Worm (Caenorhabditis elegans) whole organism, mixed stage, embryonic: ENCODE data around the gene ilys-5.

ENCODE experiments used
- M03D4.4 ChIP-seq: sonication (generic microtip); optimal IDR thresholded peaks from 2 replicates; lab custom pipeline; 2017; ENCODE audit warnings: mild to moderate bottlenecking, missing genetic modification characterization, missing compliant biosample characterization
- bed-3 ChIP-seq: fragments of 200-800 bp; sonication (Bioruptor generic); optimal IDR thresholded peaks from 3 replicates; lab custom pipeline; 2018; ENCODE audit warnings: mild to moderate bottlenecking, missing genetic modification characterization, moderate library complexity, missing compliant biosample characterization
- blmp-1 ChIP-seq: fragments of 150-350 bp; optimal IDR thresholded peaks from 2 replicates; lab custom pipeline; 2014; ENCODE audit warnings: missing biosample characterization, missing genetic modification characterization
- ceh-39 ChIP-seq: fragments of 150-350 bp; optimal IDR thresholded peaks from 2 replicates; lab custom pipeline; 2014; ENCODE audit warnings: missing biosample characterization, missing genetic modification characterization
- ceh-43 ChIP-seq: fragments of 200-800 bp; sonication (Bioruptor generic); optimal IDR thresholded peaks from 2 replicates; lab custom pipeline; 2018; ENCODE audit warnings: mild to moderate bottlenecking, missing genetic modification characterization, moderate library complexity, missing compliant biosample characterization
- ceh-83 ChIP-seq: fragments of 200-800 bp; sonication (Bioruptor generic); optimal IDR thresholded peaks from 2 replicates; lab custom pipeline; 2018; ENCODE audit warnings: mild to moderate bottlenecking, missing genetic modification characterization, missing compliant biosample characterization
- ces-1 ChIP-seq: fragments of 150-350 bp; optimal IDR thresholded peaks from 2 replicates; lab custom pipeline; 2014; ENCODE audit warnings: missing biosample characterization, missing genetic modification reagents, missing genetic modification characterization
- cnd-1 ChIP-seq: fragments of 200-800 bp; sonication (Bioruptor generic); optimal IDR thresholded peaks from 2 replicates; lab custom pipeline; 2018; ENCODE audit warnings: mild to moderate bottlenecking, missing genetic modification characterization, missing compliant biosample characterization
- elt-1 ChIP-seq: sonication (generic microtip); optimal IDR thresholded peaks from 2 replicates; lab custom pipeline; 2017; ENCODE audit warnings: missing genetic modification characterization, mild to moderate bottlenecking, missing compliant biosample characterization, antibody characterized with exemption, moderate library complexity, borderline replicate concordance; ENCODE audit not compliant: insufficient read depth
- elt-3 ChIP-seq: fragments of 150-350 bp; optimal IDR thresholded peaks from 2 replicates; lab custom pipeline; 2014; ENCODE audit warnings: missing biosample characterization, missing genetic modification characterization
- flh-1 ChIP-seq: fragments of 200-800 bp; sonication (Bioruptor generic); optimal IDR thresholded peaks from 2 replicates; lab custom pipeline; 2018; ENCODE audit warnings: mild to moderate bottlenecking, missing genetic modification characterization, moderate library complexity, missing compliant biosample characterization
- ham-2 ChIP-seq: fragments of 200-800 bp; sonication (Bioruptor generic); optimal IDR thresholded peaks from 2 replicates; lab custom pipeline; 2018; ENCODE audit warnings: mild to moderate bottlenecking, missing genetic modification characterization, missing compliant biosample characterization
- hlh-1 ChIP-seq: fragments of 150-350 bp; optimal IDR thresholded peaks from 2 replicates; lab custom pipeline; 2014; ENCODE audit warnings: missing biosample characterization, missing genetic modification reagents, missing genetic modification characterization
- lin-13 ChIP-seq: fragments of 150-350 bp; optimal IDR thresholded peaks from 2 replicates; lab custom pipeline; 2014; ENCODE audit warnings: missing biosample characterization, missing genetic modification characterization
- lin-32 ChIP-seq: fragments of 200-800 bp; sonication (Bioruptor generic); optimal IDR thresholded peaks from 2 replicates; lab custom pipeline; 2018; ENCODE audit warnings: mild to moderate bottlenecking, missing genetic modification characterization, missing compliant biosample characterization
- lsy-2 ChIP-seq: fragments of 150-350 bp; optimal IDR thresholded peaks from 2 replicates; lab custom pipeline; 2014; ENCODE audit warnings: missing biosample characterization, missing genetic modification characterization
- mab-5 ChIP-seq: fragments of 150-350 bp; optimal IDR thresholded peaks from 2 replicates; lab custom pipeline; 2014; ENCODE audit warnings: missing biosample characterization, missing genetic modification characterization
- mep-1 ChIP-seq: fragments of 150-350 bp; optimal IDR thresholded peaks from 2 replicates; lab custom pipeline; 2017; ENCODE audit warnings: missing biosample characterization, missing genetic modification reagents, missing genetic modification characterization, inconsistent platforms
- mls-2 ChIP-seq: sonication (generic microtip); optimal IDR thresholded peaks from 2 replicates; lab custom pipeline; 2016; ENCODE audit warnings: mild to moderate bottlenecking, missing genetic modification characterization, moderate library complexity, missing compliant biosample characterization
- nhr-2 ChIP-seq: fragments of 150-350 bp; optimal IDR thresholded peaks from 2 replicates; lab custom pipeline; 2014; ENCODE audit warnings: missing biosample characterization, missing genetic modification characterization
- nhr-237 ChIP-seq: fragments of 150-350 bp; optimal IDR thresholded peaks from 2 replicates; lab custom pipeline; 2014; ENCODE audit warnings: missing biosample characterization, missing genetic modification characterization
- nhr-76 ChIP-seq: sonication (generic microtip); optimal IDR thresholded peaks from 2 replicates; lab custom pipeline; 2017; ENCODE audit warnings: missing biosample characterization, missing genetic modification characterization
- pha-4 ChIP-seq: fragments of 150-350 bp; optimal IDR thresholded peaks from 2 replicates; lab custom pipeline; 2018; ENCODE audit warnings: missing biosample characterization, missing genetic modification reagents, missing genetic modification characterization
- sem-2 ChIP-seq: fragments of 200-800 bp; sonication (Bioruptor generic); optimal IDR thresholded peaks from 2 replicates; lab custom pipeline; 2018; ENCODE audit warnings: mild to moderate bottlenecking, missing genetic modification characterization, missing compliant biosample characterization
- snpc-4 ChIP-seq: fragments of 150-350 bp; optimal IDR thresholded peaks from 2 replicates; lab custom pipeline; 2014; ENCODE audit warnings: missing biosample characterization, missing genetic modification characterization
- sptf-1 ChIP-seq: sonication (generic microtip); optimal IDR thresholded peaks from 2 replicates; lab custom pipeline; 2017; ENCODE audit warnings: mild to moderate bottlenecking, missing genetic modification characterization, moderate library complexity, missing compliant biosample characterization
- tbx-8 ChIP-seq: fragments of 200-800 bp; sonication (Bioruptor generic); optimal IDR thresholded peaks from 2 replicates; lab custom pipeline; 2018; ENCODE audit warnings: mild to moderate bottlenecking, missing genetic modification characterization, moderate library complexity, missing compliant biosample characterization
- unc-120 ChIP-seq: sonication (generic microtip); optimal IDR thresholded peaks from 2 replicates; lab custom pipeline; 2017; ENCODE audit warnings: missing genetic modification characterization, missing compliant biosample characterization; ENCODE audit not compliant: poor library complexity, severe bottlenecking
- unc-39 ChIP-seq: fragments of 150-350 bp; optimal IDR thresholded peaks from 2 replicates; lab custom pipeline; 2014; ENCODE audit warnings: missing biosample characterization, missing genetic modification characterization
- unc-62 ChIP-seq: fragments of 150-350 bp; optimal IDR thresholded peaks from 2 replicates; lab custom pipeline; 2014; ENCODE audit warnings: missing biosample characterization, missing genetic modification reagents, missing genetic modification characterization
- zip-8 ChIP-seq: fragments of 150-350 bp; optimal IDR thresholded peaks from 2 replicates; lab custom pipeline; 2014; ENCODE audit warnings: missing biosample characterization, missing genetic modification characterization

The ilys-5 gene

ce11 chrX:6536701-6537279 is at the start of gene ilys-5:
TSS of gene ilys-5 (minus strand) at chrX:6536840.
- TF ChIP-seq pha-4 (no peak), tbx-8 (no peak), ceh-39 (tag; lab: Kevin White, UChicago) (no peak)

ce11 chrX:6583385-6583784 is 46.7 kb upstream of the ilys-5 start:
- TF ChIP-seq mab-5 (tag; lab: Kevin White, UChicago) (no peak), ceh-43 (no peak), hlh-1 (tag; lab: Kevin White, UChicago) (no peak), mls-2 (no peak), cnd-1 (tag; lab: Kevin White, UChicago) (no peak), nhr-2 (tag; lab: Kevin White, UChicago) (no peak)

- TF ChIP-seq bed-3: no peak
- TF ChIP-seq hlh-1 (tag; lab: Kevin White, UChicago): peak; percentile 33
- peak; percentile 1 for TF ChIP-seq unc-62 (GFP tag; lab: Kevin White, UChicago)
- TF ChIP-seq, all 35 proteins: peak for 2
Observed at ce11 chrX:6575992-6576391, 39.4 kb upstream of the ilys-5 start.

ce11 chrX:6572987-6573386 is 36.3 kb upstream of the ilys-5 start:
- TF ChIP-seq nhr-2 (tag; lab: Kevin White, UChicago) (no peak), unc-62 (GFP tag; lab: Kevin White, UChicago) (no peak), ceh-83 (GFP tag; lab: Kevin White, UChicago) (no peak), lin-32 (no peak), pha-4 (no peak), cnd-1 (tag; lab: Kevin White, UChicago) (no peak), flh-1 (GFP tag; lab: Kevin White, UChicago) (no peak), nhr-76 (tag; lab: Kevin White, UChicago) (no peak), mab-5 (tag; lab: Kevin White, UChicago) (no peak), nhr-237 (no peak), hlh-1 (tag; lab: Kevin White, UChicago) (no peak), elt-3 (tag; lab: Kevin White, UChicago) (no peak), sptf-1 (no peak), ham-2 (GFP tag; lab: Kevin White, UChicago) (no peak)

ce11 chrX:6569624-6570023 is 33.0 kb upstream of the ilys-5 start, which contains the start of gene dop-3:
TSS of gene dop-3 (minus strand) at chrX:6569724.
- TF ChIP-seq bed-3 (no peak), lsy-2 (no peak), ceh-39 (tag; lab: Kevin White, UChicago) (no peak), sem-2 (no peak), lin-13 (tag; lab: Kevin White, UChicago) (no peak), ham-2 (GFP tag; lab: Kevin White, UChicago) (no peak), mep-1 (tag; lab: Kevin White, UChicago) (no peak), elt-3 (tag; lab: Kevin White, UChicago) (no peak), ces-1 (GFP tag; lab: Kevin White, UChicago) (no peak), mab-5 (tag; lab: Kevin White, UChicago) (no peak), lin-32 (no peak), unc-120 (no peak), unc-39 (tag; lab: Kevin White, UChicago) (no peak), mls-2 (no peak), M03D4.4 (no peak), pha-4 (no peak), hlh-1 (tag; lab: Kevin White, UChicago) (no peak), blmp-1 (tag; lab: Kevin White, UChicago) (no peak), zip-8 (tag; lab: Kevin White, UChicago) (no peak)

ce11 chrX:6562378-6562856 is 25.8 kb upstream of the ilys-5 start, which contains the start of gene aaim-1:
TSS of gene aaim-1 (minus strand) at chrX:6562428.
- TF ChIP-seq snpc-4 (tag; lab: Kevin White, UChicago) (no peak), unc-39 (tag; lab: Kevin White, UChicago) (no peak), elt-1 (tag; lab: Kevin White, UChicago) (no peak)
